Worm (Caenorhabditis elegans) whole organism, L1 larva: Measurements from ENCODE around the gene nhr-15.

Experiments
- C16A3.4 ChIP-seq: fragments of 150-350 bp; optimal IDR thresholded peaks from 2 replicates; lab custom pipeline; 2014; ENCODE audit warnings: missing biosample characterization, missing genetic modification characterization
- C34B4.2 ChIP-seq: sonication (generic microtip); optimal IDR thresholded peaks from 2 replicates; lab custom pipeline; 2017; ENCODE audit warnings: mild to moderate bottlenecking, missing genetic modification characterization, missing compliant biosample characterization
- Y116A8C.19 ChIP-seq: sonication (generic microtip); optimal IDR thresholded peaks from 2 replicates; lab custom pipeline; 2016; ENCODE audit warnings: missing compliant biosample characterization, missing genetic modification characterization, borderline replicate concordance
- aha-1 ChIP-seq: fragments of 150-350 bp; optimal IDR thresholded peaks from 2 replicates; lab custom pipeline; 2014; ENCODE audit warnings: missing biosample characterization, missing genetic modification characterization
- alr-1 ChIP-seq: fragments of 200-800 bp; sonication (Bioruptor generic); optimal IDR thresholded peaks from 2 replicates; lab custom pipeline; 2018; ENCODE audit warnings: borderline replicate concordance, mild to moderate bottlenecking, missing genetic modification characterization, missing compliant biosample characterization
- aly-2 ChIP-seq: fragments of 150-350 bp; optimal IDR thresholded peaks from 2 replicates; lab custom pipeline; 2014; ENCODE audit warnings: missing biosample characterization, missing genetic modification characterization
- blmp-1 ChIP-seq: fragments of 150-350 bp; optimal IDR thresholded peaks from 2 replicates; lab custom pipeline; 2014; ENCODE audit warnings: missing biosample characterization, missing genetic modification characterization
- ceh-88 ChIP-seq: fragments of 200-800 bp; sonication (Bioruptor generic); IDR thresholded peaks from 2 replicates; pipeline ENCODE4 v1.3.6; 2022; ENCODE audit warnings: missing genetic modification characterization, missing compliant biosample characterization
- ceh-90 ChIP-seq: sonication (generic microtip); optimal IDR thresholded peaks from 2 replicates; lab custom pipeline; 2016; ENCODE audit warnings: missing genetic modification characterization, missing compliant biosample characterization
- dsc-1 ChIP-seq: sonication (generic microtip); optimal IDR thresholded peaks from 2 replicates; lab custom pipeline; 2016; ENCODE audit warnings: mild to moderate bottlenecking, missing genetic modification characterization, missing compliant biosample characterization
- efl-1 ChIP-seq, 4 experiments: fragments of 150-350 bp; optimal IDR thresholded peaks in 3 of 4; peaks in 1 of 4; 1 replicate in 1 of 4; 2 replicates in 3 of 4; lab custom pipeline; 2014; ENCODE audit warnings: missing biosample characterization in 2 of 4, missing genetic modification characterization in 2 of 4, missing genetic modification reagents in 2 of 4
- fkh-4 ChIP-seq: sonication (generic microtip); optimal IDR thresholded peaks from 2 replicates; lab custom pipeline; 2016; ENCODE audit warnings: missing compliant biosample characterization, missing genetic modification characterization, borderline replicate concordance
- fkh-8 ChIP-seq: sonication (generic microtip); optimal IDR thresholded peaks from 2 replicates; lab custom pipeline; 2016; ENCODE audit warnings: mild to moderate bottlenecking, missing genetic modification characterization, missing compliant biosample characterization
- grh-1 ChIP-seq: fragments of 200-800 bp; sonication (Bioruptor generic); IDR thresholded peaks from 2 replicates; pipeline ENCODE4 v1.3.6; 2022; ENCODE audit warnings: missing genetic modification reagents, missing genetic modification characterization, missing compliant biosample characterization
- hlh-4 ChIP-seq: sonication (generic microtip); optimal IDR thresholded peaks from 2 replicates; lab custom pipeline; 2016; ENCODE audit warnings: mild to moderate bottlenecking, missing genetic modification characterization, missing compliant biosample characterization
- hpl-2 ChIP-seq: fragments of 150-350 bp; optimal IDR thresholded peaks from 2 replicates; lab custom pipeline; 2014; ENCODE audit warnings: missing biosample characterization, missing genetic modification reagents, missing genetic modification characterization
- irx-1 ChIP-seq: sonication (generic microtip); optimal IDR thresholded peaks from 2 replicates; lab custom pipeline; 2016; ENCODE audit warnings: missing genetic modification characterization, missing compliant biosample characterization
- lin-14 ChIP-seq: fragments of 200-800 bp; sonication (Bioruptor generic); optimal IDR thresholded peaks from 2 replicates; lab custom pipeline; 2018; ENCODE audit warnings: mild to moderate bottlenecking, missing genetic modification characterization, moderate library complexity, missing compliant biosample characterization
- lin-15B ChIP-seq: fragments of 150-350 bp; sonication (generic microtip); optimal IDR thresholded peaks from 3 replicates; lab custom pipeline; 2014; ENCODE audit warnings: missing biosample characterization, missing genetic modification characterization
- lin-39 ChIP-seq: fragments of 150-350 bp; optimal IDR thresholded peaks from 2 replicates; lab custom pipeline; 2014; ENCODE audit warnings: missing biosample characterization, missing genetic modification reagents, missing genetic modification characterization
- lsy-2 ChIP-seq, 2 experiments: fragments of 150-350 bp; optimal IDR thresholded peaks; 2 replicates each; lab custom pipeline; 2014; ENCODE audit warnings: missing biosample characterization in 2 of 2, missing genetic modification characterization in 2 of 2
- mef-2 ChIP-seq: fragments of 150-350 bp; optimal IDR thresholded peaks from 2 replicates; lab custom pipeline; 2014; ENCODE audit warnings: missing biosample characterization, missing genetic modification characterization
- mep-1 ChIP-seq: fragments of 150-350 bp; optimal IDR thresholded peaks from 2 replicates; lab custom pipeline; 2014; ENCODE audit warnings: missing biosample characterization, missing genetic modification characterization
- nhr-12 ChIP-seq: sonication (generic microtip); optimal IDR thresholded peaks from 2 replicates; lab custom pipeline; 2017; ENCODE audit warnings: missing biosample characterization, missing genetic modification characterization
- nhr-19 ChIP-seq: fragments of 200-800 bp; sonication (Bioruptor generic); conservative IDR thresholded peaks from 2 replicates; pipeline ENCODE4 v1.3.6; 2022; ENCODE audit warnings: missing genetic modification characterization, missing compliant biosample characterization
- nhr-28 ChIP-seq: fragments of 150-350 bp; optimal IDR thresholded peaks from 2 replicates; lab custom pipeline; 2014; ENCODE audit warnings: missing biosample characterization, missing genetic modification characterization
- nhr-71 ChIP-seq: sonication (generic microtip); optimal IDR thresholded peaks from 2 replicates; lab custom pipeline; 2016; ENCODE audit warnings: mild to moderate bottlenecking, missing genetic modification characterization, moderate library complexity, missing compliant biosample characterization
- nhr-76 ChIP-seq: sonication (generic microtip); optimal IDR thresholded peaks from 2 replicates; lab custom pipeline; 2017; ENCODE audit warnings: missing biosample characterization, missing genetic modification characterization
- nhr-84 ChIP-seq: sonication (generic microtip); optimal IDR thresholded peaks from 2 replicates; lab custom pipeline; 2017; ENCODE audit warnings: missing biosample characterization, missing genetic modification characterization
- nhr-85 ChIP-seq: sonication (generic microtip); peaks from one replicate; lab custom pipeline; 2016; ENCODE audit warnings: missing genetic modification characterization, inconsistent platforms, missing compliant biosample characterization
- pag-3 ChIP-seq: sonication (generic microtip); optimal IDR thresholded peaks from 2 replicates; lab custom pipeline; 2017; ENCODE audit warnings: missing genetic modification characterization, mild to moderate bottlenecking, missing compliant biosample characterization, antibody characterized with exemption, borderline replicate concordance; ENCODE audit not compliant: insufficient read depth
- rnt-1 ChIP-seq: sonication (generic microtip); optimal IDR thresholded peaks from 2 replicates; lab custom pipeline; 2016; ENCODE audit warnings: mild to moderate bottlenecking, missing genetic modification characterization, moderate library complexity, missing compliant biosample characterization
- snu-23 ChIP-seq: sonication (generic microtip); optimal IDR thresholded peaks from 2 replicates; lab custom pipeline; 2016; ENCODE audit warnings: missing genetic modification characterization, missing compliant biosample characterization
- sox-4 ChIP-seq: sonication (generic microtip); optimal IDR thresholded peaks from 2 replicates; lab custom pipeline; 2016; ENCODE audit warnings: missing genetic modification characterization, missing compliant biosample characterization
- sptf-1 ChIP-seq: fragments of 150-350 bp; optimal IDR thresholded peaks from 2 replicates; lab custom pipeline; 2014; ENCODE audit warnings: missing biosample characterization, missing genetic modification characterization
- tbx-2 ChIP-seq: sonication (generic microtip); optimal IDR thresholded peaks from 2 replicates; lab custom pipeline; 2016; ENCODE audit warnings: missing genetic modification characterization, missing compliant biosample characterization
- unc-130 ChIP-seq: fragments of 150-350 bp; optimal IDR thresholded peaks from 2 replicates; lab custom pipeline; 2017; ENCODE audit warnings: missing biosample characterization, missing genetic modification characterization, inconsistent platforms
- unc-30 ChIP-seq: sonication (generic microtip); optimal IDR thresholded peaks from 2 replicates; lab custom pipeline; 2017; ENCODE audit warnings: missing biosample characterization, missing genetic modification characterization
- ztf-11 ChIP-seq, 2 experiments: sonication (generic microtip); optimal IDR thresholded peaks; 2 replicates each; lab custom pipeline; 2016 to 2017; ENCODE audit warnings: missing genetic modification characterization in 2 of 2, missing biosample characterization in 1 of 2, missing compliant biosample characterization in 1 of 2
- ztf-4 ChIP-seq: fragments of 150-350 bp; optimal IDR thresholded peaks from 2 replicates; lab custom pipeline; 2014; ENCODE audit warnings: missing biosample characterization, missing genetic modification characterization

nhr-15 gene

ce11 chrV:312421-312820 lies at the start of gene nhr-15:
TSS of gene nhr-15 (plus strand) at chrV:312721.
- TF ChIP-seq ceh-88 (GFP tag; lab: Robert Waterston, UW) (no peak), aha-1 (tag; lab: Kevin White, UChicago) (no peak), fkh-8 (tag; lab: Kevin White, UChicago) (no peak)
- TF ChIP-seq, all 84 proteins: peak for 0

ce11 chrV:265062-265963 lies 47.2 kb upstream of the nhr-15 start:
- TF ChIP-seq fkh-4 (tag; lab: Kevin White, UChicago), result peak; percentile 66
- TF ChIP-seq ztf-11 (tag; optimal IDR thresholded peaks at IDR 0.05; lab: Kevin White, UChicago), result peak; percentile 32 to 81
- TF ChIP-seq aly-2 (tag; lab: Kevin White, UChicago), result peak; percentile 36
- TF ChIP-seq ceh-90, result peak; percentile 69
- peak; percentile 64 for TF ChIP-seq hlh-4 (tag; lab: Kevin White, UChicago)
- TF ChIP-seq sox-4 (tag; lab: Kevin White, UChicago), result peak; percentile 93
- peak; percentile 40 for TF ChIP-seq mef-2 (tag; lab: Kevin White, UChicago)
- peak; percentile 40 for TF ChIP-seq nhr-28 (tag; lab: Kevin White, UChicago)
- peak; percentile 3 for TF ChIP-seq unc-30
- peak; percentile 44 for TF ChIP-seq sptf-1
- peak; percentile 87 for TF ChIP-seq irx-1 (tag; lab: Kevin White, UChicago)
- TF ChIP-seq Y116A8C.19 (tag; lab: Kevin White, UChicago), result peak; percentile 62
- TF ChIP-seq, all 84 proteins: peak for 12; not testable (repeated sequence) for 72

ce11 chrV:268007-268406 lies 44.5 kb upstream of the nhr-15 start, which contains the start of gene lgc-26:
TSS of gene lgc-26 (plus strand) at chrV:268307.
- no peak for TF ChIP-seq dsc-1
- no peak for TF ChIP-seq aly-2 (tag; lab: Kevin White, UChicago)
- TF ChIP-seq, all 84 proteins: peak for 0

ce11 chrV:272837-273236 lies 39.7 kb upstream of the nhr-15 start, which contains the start of gene nlp-70:
TSS of gene nlp-70 (minus strand) at chrV:272937.
- TF ChIP-seq mep-1 (no peak), C34B4.2 (no peak), nhr-84 (tag; lab: Kevin White, UChicago) (no peak), nhr-12 (tag; lab: Kevin White, UChicago) (no peak), lin-39 (tag; lab: Kevin White, UChicago) (no peak), blmp-1 (tag; lab: Kevin White, UChicago) (no peak), hpl-2 (GFP tag; lab: Kevin White, UChicago) (no peak), grh-1 (GFP tag; lab: Robert Waterston, UW) (no peak), irx-1 (tag; lab: Kevin White, UChicago) (no peak), rnt-1 (no peak), aly-2 (tag; lab: Kevin White, UChicago) (no peak), nhr-76 (tag; lab: Kevin White, UChicago) (no peak), fkh-4 (tag; lab: Kevin White, UChicago) (no peak), alr-1 (tag; lab: Kevin White, UChicago) (no peak), lin-15B (tag; lab: Kevin White, UChicago) (no peak)

- TF ChIP-seq unc-130 (tag; lab: Kevin White, UChicago), result peak; percentile 37
- no peak for TF ChIP-seq tbx-2
- TF ChIP-seq C16A3.4 (tag; lab: Kevin White, UChicago), result peak; percentile 17
- no peak for TF ChIP-seq Y116A8C.19 (tag; lab: Kevin White, UChicago)
- peak in 1 of 2 experiments; percentile 23 for TF ChIP-seq efl-1 (optimal IDR thresholded peaks at IDR 0.05; lab: Kevin White, UChicago)
- TF ChIP-seq efl-1 (GFP tag; optimal IDR thresholded peaks at IDR 0.05 in 1 of 2; lab: Kevin White, UChicago), result peak in 1 of 2 experiments; percentile 46
- TF ChIP-seq nhr-76 (tag; lab: Kevin White, UChicago), result no peak
- TF ChIP-seq lin-14 (GFP tag; lab: Kevin White, UChicago), result peak; percentile 77
- 0 out of 2 replicates have a peak, but pooled peaks have one; percentile 25 for TF ChIP-seq nhr-19
- TF ChIP-seq ztf-4 (tag; lab: Kevin White, UChicago), result no peak
- peak; percentile 39 to 62 for TF ChIP-seq lsy-2 (tag; optimal IDR thresholded peaks at IDR 0.05; lab: Kevin White, UChicago)
- no peak for TF ChIP-seq nhr-85 (tag; lab: Kevin White, UChicago)
- peak; percentile 28 for TF ChIP-seq snu-23 (GFP tag; lab: Kevin White, UChicago)
- peak; percentile 68 for TF ChIP-seq pag-3 (tag; lab: Kevin White, UChicago)
- TF ChIP-seq rnt-1, result peak; percentile 63
- TF ChIP-seq nhr-71 (tag; lab: Kevin White, UChicago), result peak; percentile 59
Measured at ce11 chrV:281111-281510, 31.4 kb upstream of the nhr-15 start.
